Fruit fly (Drosophila melanogaster) whole organism, wandering third instar larva: ENCODE measurements around the gene msb1l.

ENCODE experiments used
- Abd-B ChIP-seq: fragments of >200 bp; optimal IDR thresholded peaks from 2 replicates; lab custom pipeline; 2017; ENCODE audit warnings: missing biosample characterization, missing genetic modification characterization
- CG32264 ChIP-seq: fragments of 200-800 bp; sonication (Bioruptor generic); optimal IDR thresholded peaks from 2 replicates; lab custom pipeline; 2016; ENCODE audit warnings: missing biosample characterization, missing genetic modification characterization
- CG9705 ChIP-seq: fragments of 200-800 bp; sonication (Bioruptor generic); optimal IDR thresholded peaks from 2 replicates; lab custom pipeline; 2018; ENCODE audit warnings: missing biosample characterization, mild to moderate bottlenecking, missing genetic modification characterization
- CrebA ChIP-seq: fragments of 200-800 bp; sonication (Bioruptor generic); optimal IDR thresholded peaks from 2 replicates; lab custom pipeline; 2016; ENCODE audit warnings: missing biosample characterization, mild to moderate bottlenecking, missing genetic modification characterization, borderline replicate concordance
- Dfd ChIP-seq: fragments of >200 bp; optimal IDR thresholded peaks from 2 replicates; lab custom pipeline; 2017; ENCODE audit warnings: missing biosample characterization, missing genetic modification characterization
- Dif ChIP-seq: fragments of 200-275, 200-300 bp; sonication (Bioruptor generic); optimal IDR thresholded peaks from 2 replicates; lab custom pipeline; 2018; ENCODE audit warnings: missing biosample characterization, missing genetic modification characterization; ENCODE audit not compliant: partially characterized antibody
- GATAd ChIP-seq: sonication (Bioruptor generic); optimal IDR thresholded peaks from 2 replicates; lab custom pipeline; 2016; ENCODE audit warnings: missing biosample characterization, missing genetic modification characterization
- HLH106 ChIP-seq: fragments of 200-800 bp; optimal IDR thresholded peaks from 3 replicates; lab custom pipeline; 2019; ENCODE audit warnings: missing biosample characterization, mild to moderate bottlenecking, missing genetic modification characterization, moderate library complexity
- Hnf4 ChIP-seq: fragments of 200-800 bp; sonication (Bioruptor generic); optimal IDR thresholded peaks from 2 replicates; lab custom pipeline; 2016; ENCODE audit warnings: missing biosample characterization, mild to moderate bottlenecking, missing genetic modification characterization
- Hr78 ChIP-seq: fragments of >200 bp; optimal IDR thresholded peaks from 2 replicates; lab custom pipeline; 2017; ENCODE audit warnings: missing biosample characterization, missing genetic modification characterization
- Hr83 ChIP-seq: fragments of 200-300 bp; sonication (Bioruptor generic); optimal IDR thresholded peaks from 2 replicates; lab custom pipeline; 2016; ENCODE audit warnings: missing biosample characterization, mild to moderate bottlenecking, missing genetic modification characterization, moderate library complexity; ENCODE audit not compliant: poor library complexity, severe bottlenecking
- Jra ChIP-seq: sonication (Bioruptor generic); optimal IDR thresholded peaks from 2 replicates; lab custom pipeline; 2016; ENCODE audit warnings: missing biosample characterization, missing genetic modification characterization
- Mio ChIP-seq: sonication (Bioruptor generic); optimal IDR thresholded peaks from 2 replicates; lab custom pipeline; 2016; ENCODE audit warnings: missing biosample characterization, missing genetic modification characterization
- Myc ChIP-seq: fragments of >200 bp; optimal IDR thresholded peaks from 2 replicates; lab custom pipeline; 2017
- N ChIP-seq: fragments of >200 bp; optimal IDR thresholded peaks from 2 replicates; lab custom pipeline; 2018; ENCODE audit warnings: missing biosample characterization, missing external identifiers, missing genetic modification characterization
- OdsH ChIP-seq: fragments of 200-800 bp; sonication (Bioruptor generic); optimal IDR thresholded peaks from 2 replicates; lab custom pipeline; 2016; ENCODE audit warnings: missing biosample characterization, mild to moderate bottlenecking, missing genetic modification characterization
- Rel ChIP-seq, 2 experiments: fragments of 200-800 bp; sonication (Bioruptor generic) in 1 of 2; optimal IDR thresholded peaks; 2 replicates in 1 of 2; 3 replicates in 1 of 2; lab custom pipeline; 2016 to 2019; ENCODE audit warnings: mild to moderate bottlenecking in 2 of 2, missing biosample characterization in 2 of 2, missing genetic modification characterization in 2 of 2, moderate library complexity in 1 of 2
- Sp1 ChIP-seq: fragments of 200-800 bp; sonication (Bioruptor generic); optimal IDR thresholded peaks from 3 replicates; lab custom pipeline; 2019; ENCODE audit warnings: missing biosample characterization, mild to moderate bottlenecking, missing genetic modification characterization, moderate library complexity
- Vsx2 ChIP-seq: fragments of 200-300, 225-300 bp; sonication (Bioruptor generic); optimal IDR thresholded peaks from 2 replicates; lab custom pipeline; 2018; ENCODE audit warnings: missing biosample characterization, missing genetic modification characterization; ENCODE audit not compliant: partially characterized antibody
- br ChIP-seq: fragments of 200-800 bp; sonication (Bioruptor generic); optimal IDR thresholded peaks from 2 replicates; lab custom pipeline; 2016; ENCODE audit warnings: missing biosample characterization, missing genetic modification characterization
- brk ChIP-seq: fragments of 200-800 bp; sonication (Bioruptor generic); optimal IDR thresholded peaks from 2 replicates; lab custom pipeline; 2016; ENCODE audit warnings: missing biosample characterization, mild to moderate bottlenecking, missing genetic modification characterization
- dl ChIP-seq, 2 experiments: fragments of 175-275, 200-275 bp in 1 of 2; fragments of 200-275 bp in 1 of 2; sonication (Bioruptor generic); optimal IDR thresholded peaks; lab custom pipeline; 2018; ENCODE audit warnings: mild to moderate bottlenecking in 2 of 2, missing biosample characterization in 2 of 2, missing genetic modification characterization in 2 of 2, moderate library complexity in 2 of 2; ENCODE audit not compliant: partially characterized antibody in 2 of 2, insufficient read depth in 1 of 2
- dmrt93B ChIP-seq: fragments of 200-800 bp; sonication (Bioruptor generic); optimal IDR thresholded peaks from 2 replicates; lab custom pipeline; 2018; ENCODE audit warnings: missing biosample characterization, mild to moderate bottlenecking, missing genetic modification characterization
- dsf ChIP-seq: sonication (Bioruptor generic); optimal IDR thresholded peaks from 2 replicates; lab custom pipeline; 2016; ENCODE audit warnings: missing biosample characterization, missing genetic modification characterization, borderline replicate concordance
- ey ChIP-seq: fragments of 200-800 bp; sonication (Bioruptor generic); optimal IDR thresholded peaks from 2 replicates; lab custom pipeline; 2016; ENCODE audit warnings: missing biosample characterization, missing genetic modification characterization
- foxo ChIP-seq, 2 experiments: fragments of 200-800 bp; sonication (Bioruptor generic); optimal IDR thresholded peaks; 2 replicates in 1 of 2; 3 replicates in 1 of 2; lab custom pipeline; 2016 to 2017; ENCODE audit warnings: missing biosample characterization in 2 of 2, missing genetic modification characterization in 2 of 2
- fru ChIP-seq: fragments of 200-800 bp; sonication (Bioruptor generic); optimal IDR thresholded peaks from 3 replicates; lab custom pipeline; 2016; ENCODE audit warnings: missing biosample characterization, mild to moderate bottlenecking, missing genetic modification characterization
- h ChIP-seq: fragments of 200-800 bp; sonication (Bioruptor generic); optimal IDR thresholded peaks from 3 replicates; lab custom pipeline; 2016; ENCODE audit warnings: missing biosample characterization, mild to moderate bottlenecking, missing genetic modification characterization
- jim ChIP-seq: fragments of 175-275, 200-325 bp; sonication (Bioruptor generic); optimal IDR thresholded peaks from 2 replicates; lab custom pipeline; 2016; ENCODE audit warnings: missing biosample characterization, mild to moderate bottlenecking, missing genetic modification characterization
- lola ChIP-seq: fragments of >200 bp; optimal IDR thresholded peaks from 2 replicates; lab custom pipeline; 2017; ENCODE audit warnings: missing biosample characterization, missing genetic modification characterization
- pan ChIP-seq: fragments of >200 bp; optimal IDR thresholded peaks from 2 replicates; lab custom pipeline; 2017
- psq ChIP-seq: fragments of 200-800 bp; sonication (Bioruptor generic); optimal IDR thresholded peaks from 3 replicates; lab custom pipeline; 2017; ENCODE audit warnings: missing biosample characterization, mild to moderate bottlenecking, missing genetic modification characterization, moderate library complexity
- rgr ChIP-seq: fragments of 200-800 bp; sonication (Bioruptor generic); optimal IDR thresholded peaks from 3 replicates; lab custom pipeline; 2016; ENCODE audit warnings: missing biosample characterization, mild to moderate bottlenecking, missing genetic modification characterization
- sage ChIP-seq: fragments of 200-800 bp; sonication (Bioruptor generic); optimal IDR thresholded peaks from 2 replicates; lab custom pipeline; 2016; ENCODE audit warnings: missing biosample characterization, mild to moderate bottlenecking, missing genetic modification characterization
- sv ChIP-seq: fragments of 200-800 bp; sonication (Bioruptor generic); optimal IDR thresholded peaks from 3 replicates; lab custom pipeline; 2016; ENCODE audit warnings: missing biosample characterization, missing genetic modification characterization
- tai ChIP-seq: sonication (Bioruptor generic); optimal IDR thresholded peaks from 2 replicates; lab custom pipeline; 2016; ENCODE audit warnings: missing biosample characterization, missing genetic modification characterization
- usp ChIP-seq: fragments of >200 bp; optimal IDR thresholded peaks from 2 replicates; lab custom pipeline; 2017; ENCODE audit warnings: missing biosample characterization, missing genetic modification characterization
- woc ChIP-seq: sonication (Bioruptor generic); optimal IDR thresholded peaks from 2 replicates; lab custom pipeline; 2016; ENCODE audit warnings: missing biosample characterization, mild to moderate bottlenecking, missing genetic modification characterization

msb1l gene

dm6 chr2L:19537779-19538456 is 39.6 kb upstream of the msb1l start, which contains the start of gene CG13082:
Gene CG13082 (plus strand): TSS chr2L:19538425.
- TF ChIP-seq dsf (GFP tag; lab: Kevin White, UChicago) (peak; percentile 44), woc (GFP tag; lab: Kevin White, UChicago) (peak; percentile 74), sage (GFP tag; lab: Kevin White, UChicago) (peak; percentile 29), Hr78 (GFP tag; lab: Kevin White, UChicago) (no peak), brk (GFP tag; lab: Kevin White, UChicago) (peak; percentile 20), foxo (GFP tag; optimal IDR thresholded peaks at IDR 0.05; lab: Kevin White, UChicago) (peak in 1 of 2 experiments; percentile 90), Sp1 (GFP tag; lab: Kevin White, UChicago) (peak; percentile 88), Abd-B (GFP tag; lab: Kevin White, UChicago) (no peak), sv (no peak), fru (GFP tag; lab: Kevin White, UChicago) (peak; percentile 91), h (peak; percentile 92), Jra (GFP tag; lab: Kevin White, UChicago) (peak; percentile 42), tai (GFP tag; lab: Kevin White, UChicago) (no peak), br (GFP tag; lab: Kevin White, UChicago) (peak; percentile 87), Dfd (no peak), usp (GFP tag; lab: Kevin White, UChicago) (no peak), Mio (GFP tag; lab: Kevin White, UChicago) (no peak), CrebA (no peak), rgr (GFP tag; lab: Kevin White, UChicago) (peak; percentile 84), Rel (GFP tag; optimal IDR thresholded peaks at IDR 0.05; lab: Kevin White, UChicago) (no peak), Rel (tag; optimal IDR thresholded peaks at IDR 0.05; lab: Kevin White, UChicago) (peak; percentile 58), CG9705 (GFP tag; lab: Kevin White, UChicago) (peak; percentile 73), GATAd (GFP tag; lab: Kevin White, UChicago) (no peak), lola (no peak), Dif (GFP tag; lab: Kevin White, UChicago) (no peak), Hr83 (GFP tag; lab: Kevin White, UChicago) (peak; percentile 12), dmrt93B (GFP tag; lab: Kevin White, UChicago) (peak; percentile 75), Vsx2 (GFP tag; lab: Kevin White, UChicago) (no peak), pan (no peak), dl (GFP tag; optimal IDR thresholded peaks at IDR 0.05; lab: Kevin White, UChicago; ENCODE audit: insufficient read depth in 1 of 2, partially characterized antibody in 2 of 2) (no peak), Myc (lab: Kevin White, UChicago) (no peak), Hnf4 (GFP tag; lab: Kevin White, UChicago) (peak; percentile 80), psq (GFP tag; lab: Kevin White, UChicago) (peak; percentile 88), OdsH (GFP tag; lab: Kevin White, UChicago) (peak; percentile 82), jim (no peak), CG32264 (GFP tag; lab: Kevin White, UChicago) (peak; percentile 65), N (GFP tag; lab: Kevin White, UChicago) (no peak), ey (GFP tag; lab: Kevin White, UChicago) (peak; percentile 85), HLH106 (tag; lab: Kevin White, UChicago) (peak; percentile 87)

dm6 chr2L:19540307-19540706 is 37.2 kb upstream of the msb1l start, which contains the start of gene CG13081:
Gene CG13081 (plus strand): TSS chr2L:19540607.
- TF ChIP-seq CG32264 (GFP tag; lab: Kevin White, UChicago) (no peak), Dfd (no peak), ey (GFP tag; lab: Kevin White, UChicago) (no peak), GATAd (GFP tag; lab: Kevin White, UChicago) (no peak), Hr78 (GFP tag; lab: Kevin White, UChicago) (no peak), HLH106 (tag; lab: Kevin White, UChicago) (no peak), Rel (GFP tag; optimal IDR thresholded peaks at IDR 0.05; lab: Kevin White, UChicago) (no peak), Rel (tag; optimal IDR thresholded peaks at IDR 0.05; lab: Kevin White, UChicago) (no peak), OdsH (GFP tag; lab: Kevin White, UChicago) (no peak), CG9705 (GFP tag; lab: Kevin White, UChicago) (no peak), Hr83 (GFP tag; lab: Kevin White, UChicago) (no peak), psq (GFP tag; lab: Kevin White, UChicago) (no peak), tai (GFP tag; lab: Kevin White, UChicago) (no peak), usp (GFP tag; lab: Kevin White, UChicago) (no peak), foxo (GFP tag; optimal IDR thresholded peaks at IDR 0.05; lab: Kevin White, UChicago) (no peak), dmrt93B (GFP tag; lab: Kevin White, UChicago) (no peak), lola (no peak)
- TF ChIP-seq, all 38 proteins: peak for 0
